Worm (Caenorhabditis elegans) whole organism, L1 larva: ENCODE results near the gene rtfo-1.

Experiments used
- ceh-90 ChIP-seq: sonication (generic microtip); optimal IDR thresholded peaks from 2 replicates; lab custom pipeline; 2016; ENCODE audit warnings: missing genetic modification characterization, missing compliant biosample characterization
- dpl-1 ChIP-seq, 3 experiments: fragments of 150-350 bp in 2 of 3; sonication (generic microtip) in 1 of 3; optimal IDR thresholded peaks; 2 replicates each; lab custom pipeline; 2014 to 2017; ENCODE audit warnings: missing biosample characterization in 3 of 3, missing genetic modification characterization in 3 of 3, missing genetic modification reagents in 3 of 3
- irx-1 ChIP-seq: sonication (generic microtip); optimal IDR thresholded peaks from 2 replicates; lab custom pipeline; 2016; ENCODE audit warnings: missing genetic modification characterization, missing compliant biosample characterization
- mep-1 ChIP-seq: fragments of 150-350 bp; optimal IDR thresholded peaks from 2 replicates; lab custom pipeline; 2014; ENCODE audit warnings: missing biosample characterization, missing genetic modification characterization
- nhr-90 ChIP-seq: sonication (generic microtip); optimal IDR thresholded peaks from 2 replicates; lab custom pipeline; 2016; ENCODE audit warnings: mild to moderate bottlenecking, missing genetic modification characterization, missing compliant biosample characterization; ENCODE audit not compliant: poor library complexity
- skn-1 ChIP-seq: fragments of 150-350 bp; optimal IDR thresholded peaks from 2 replicates; lab custom pipeline; 2014; ENCODE audit warnings: missing biosample characterization, missing genetic modification characterization
- ztf-11 ChIP-seq, 2 experiments: sonication (generic microtip); optimal IDR thresholded peaks; 2 replicates each; lab custom pipeline; 2016 to 2017; ENCODE audit warnings: missing genetic modification characterization in 2 of 2, missing biosample characterization in 1 of 2, missing compliant biosample characterization in 1 of 2

- peak; percentile 16 for TF ChIP-seq mep-1 (tag; lab: Kevin White, UChicago)
- no peak for TF ChIP-seq irx-1 (tag; lab: Kevin White, UChicago)
- no peak for TF ChIP-seq skn-1 (tag; lab: Kevin White, UChicago)
- no peak for TF ChIP-seq dpl-1 (GFP tag; optimal IDR thresholded peaks at IDR 0.05; lab: Kevin White, UChicago)
- no peak for TF ChIP-seq ceh-90 (tag; lab: Kevin White, UChicago)
- no peak for TF ChIP-seq nhr-90 (tag; lab: Kevin White, UChicago)
- no peak for TF ChIP-seq ztf-11 (tag; optimal IDR thresholded peaks at IDR 0.05; lab: Kevin White, UChicago)
Measured at ce11 chrV:9588574-9588973, 6.1 kb upstream of the rtfo-1 start.
